Fruit fly (Drosophila melanogaster) whole organism, embryonic: Measurements from ENCODE around the gene Rbm13.

Experiments used
- B-H1 ChIP-seq: fragments of 200-800 bp; sonication (Bioruptor generic); IDR thresholded peaks from 3 replicates; pipeline ENCODE4 v1.3.6; 2022; ENCODE audit warnings: missing biosample characterization, missing genetic modification characterization
- Bteb2 ChIP-seq: fragments of 200-800 bp; sonication (Bioruptor generic); optimal IDR thresholded peaks from 2 replicates; lab custom pipeline; 2016; ENCODE audit warnings: missing biosample characterization, missing genetic modification characterization
- CG10267 ChIP-seq: fragments of 200-800 bp; sonication (Bioruptor generic); optimal IDR thresholded peaks from 2 replicates; lab custom pipeline; 2018; ENCODE audit warnings: missing biosample characterization, mild to moderate bottlenecking, missing genetic modification characterization, moderate library complexity
- CG13287 ChIP-seq: fragments of 200-800 bp; sonication (Bioruptor generic); IDR thresholded peaks from 2 replicates; pipeline ENCODE4 v1.3.6; 2022; ENCODE audit warnings: missing biosample characterization, missing genetic modification characterization; ENCODE audit not compliant: partially characterized antibody
- CG14667 ChIP-seq: fragments of 200-800 bp; sonication (Bioruptor generic); IDR thresholded peaks from 2 replicates; pipeline ENCODE4 v1.3.6; 2022; ENCODE audit warnings: missing biosample characterization, missing genetic modification characterization
- CG18262 ChIP-seq: fragments of 200-800 bp; optimal IDR thresholded peaks from 3 replicates; lab custom pipeline; 2019; ENCODE audit warnings: missing biosample characterization, mild to moderate bottlenecking, missing genetic modification characterization, moderate library complexity
- CG30020 ChIP-seq: fragments of 200-800 bp; optimal IDR thresholded peaks from 2 replicates; lab custom pipeline; 2019; ENCODE audit warnings: missing biosample characterization, mild to moderate bottlenecking, missing genetic modification characterization, moderate library complexity
- CG30403 ChIP-seq: fragments of 200-800 bp; sonication (Bioruptor generic); optimal IDR thresholded peaks from 3 replicates; lab custom pipeline; 2016; ENCODE audit warnings: missing biosample characterization, missing genetic modification characterization
- CG31224 ChIP-seq: fragments of 200-800 bp; sonication (Bioruptor generic); IDR thresholded peaks from 2 replicates; pipeline ENCODE4 v1.3.6; 2022; ENCODE audit warnings: missing biosample characterization, missing genetic modification characterization
- CG4707 ChIP-seq: fragments of 200-800 bp; sonication (Bioruptor generic); optimal IDR thresholded peaks from 2 replicates; lab custom pipeline; 2018; ENCODE audit warnings: missing biosample characterization, mild to moderate bottlenecking, missing genetic modification characterization, moderate library complexity
- CG6689 ChIP-seq: fragments of 200-800 bp; sonication (Bioruptor generic); IDR thresholded peaks from 2 replicates; pipeline ENCODE4 v1.3.6; 2022; ENCODE audit warnings: missing biosample characterization, missing genetic modification characterization
- CG8924 ChIP-seq: fragments of 200-800 bp; optimal IDR thresholded peaks from 3 replicates; lab custom pipeline; 2019; ENCODE audit warnings: missing biosample characterization, mild to moderate bottlenecking, missing genetic modification characterization, moderate library complexity
- CG9817 ChIP-seq: fragments of 200-800 bp; sonication (Bioruptor generic); optimal IDR thresholded peaks from 2 replicates; lab custom pipeline; 2018; ENCODE audit warnings: missing biosample characterization, mild to moderate bottlenecking, missing genetic modification characterization, moderate library complexity
- Fer1 ChIP-seq: fragments of 200-800 bp; sonication (Bioruptor generic); optimal IDR thresholded peaks from 2 replicates; lab custom pipeline; 2017; ENCODE audit warnings: missing biosample characterization, mild to moderate bottlenecking, missing genetic modification characterization
- GATAe ChIP-seq: fragments of 200-800 bp; sonication (Bioruptor generic); conservative IDR thresholded peaks from 2 replicates; pipeline ENCODE4 v1.3.6; 2022; ENCODE audit warnings: missing biosample characterization, missing genetic modification characterization
- HHEX ChIP-seq: fragments of 200-800 bp; sonication (Bioruptor generic); optimal IDR thresholded peaks from 3 replicates; lab custom pipeline; 2017; ENCODE audit warnings: missing biosample characterization, mild to moderate bottlenecking, missing genetic modification characterization, missing genetic modification reagents
- Meics ChIP-seq: fragments of 200-800 bp; sonication (Bioruptor generic); optimal IDR thresholded peaks from 2 replicates; lab custom pipeline; 2017; ENCODE audit warnings: missing biosample characterization, mild to moderate bottlenecking, missing genetic modification characterization
- Optix ChIP-seq: fragments of 200-800 bp; sonication (Bioruptor generic); IDR thresholded peaks from 3 replicates; pipeline ENCODE4 v1.3.6; 2022; ENCODE audit warnings: missing biosample characterization, missing genetic modification characterization
- Rfx ChIP-seq: fragments of 200-800 bp; sonication (Bioruptor generic); IDR thresholded peaks from 2 replicates; pipeline ENCODE4 v1.3.6; 2022; ENCODE audit warnings: missing biosample characterization, missing genetic modification characterization
- Six4 ChIP-seq: fragments of 200-800 bp; sonication (Bioruptor generic); optimal IDR thresholded peaks from 2 replicates; lab custom pipeline; 2016; ENCODE audit warnings: missing biosample characterization, missing genetic modification characterization
- YL-1 ChIP-seq: fragments of 200-800 bp; sonication (Bioruptor generic); optimal IDR thresholded peaks from 3 replicates; lab custom pipeline; 2017; ENCODE audit warnings: missing biosample characterization, mild to moderate bottlenecking, missing genetic modification characterization
- aop ChIP-seq: fragments of 200-800 bp; sonication (Bioruptor generic); IDR thresholded peaks from 2 replicates; pipeline ENCODE4 v1.3.6; 2022; ENCODE audit warnings: missing biosample characterization, missing genetic modification characterization
- ase ChIP-seq: fragments of 200-800 bp; sonication (Bioruptor generic); IDR thresholded peaks from 3 replicates; pipeline ENCODE4 v1.3.6; 2022; ENCODE audit warnings: missing biosample characterization, missing genetic modification characterization
- chinmo ChIP-seq: fragments of 200-800 bp; sonication (Bioruptor generic); IDR thresholded peaks from 4 replicates; pipeline ENCODE4 v1.3.6; 2022; ENCODE audit warnings: missing biosample characterization, missing genetic modification characterization; ENCODE audit not compliant: partially characterized antibody
- ci ChIP-seq: fragments of 200-800 bp; sonication (Bioruptor generic); IDR thresholded peaks from 3 replicates; pipeline ENCODE4 v1.3.6; 2022; ENCODE audit warnings: missing biosample characterization, missing genetic modification characterization
- dan ChIP-seq: fragments of 200-800 bp; sonication (Bioruptor generic); IDR thresholded peaks from 2 replicates; pipeline ENCODE4 v1.3.6; 2022; ENCODE audit warnings: missing biosample characterization, missing genetic modification characterization
- dm ChIP-seq: fragments of 200-800 bp; sonication (Bioruptor generic); optimal IDR thresholded peaks from 3 replicates; lab custom pipeline; 2016; ENCODE audit warnings: missing biosample characterization, missing genetic modification characterization
- dysf ChIP-seq: fragments of 200-800 bp; sonication (Bioruptor generic); IDR thresholded peaks from 3 replicates; pipeline ENCODE4 v1.3.6; 2022; ENCODE audit warnings: missing biosample characterization, missing genetic modification characterization
- gcm ChIP-seq: fragments of 200-800 bp; sonication (Bioruptor generic); optimal IDR thresholded peaks from 2 replicates; lab custom pipeline; 2019; ENCODE audit warnings: missing biosample characterization, mild to moderate bottlenecking, missing genetic modification characterization, moderate library complexity
- grau ChIP-seq: fragments of 200-800 bp; optimal IDR thresholded peaks from 3 replicates; lab custom pipeline; 2019; ENCODE audit warnings: missing biosample characterization, mild to moderate bottlenecking, missing genetic modification characterization, moderate library complexity
- hb ChIP-seq: fragments of 200-800 bp; sonication (Bioruptor generic); IDR thresholded peaks from 3 replicates; pipeline ENCODE4 v1.3.6; 2022; ENCODE audit warnings: missing biosample characterization, missing genetic modification characterization; ENCODE audit not compliant: partially characterized antibody
- kni ChIP-seq: fragments of 200-800 bp; sonication (Bioruptor generic); optimal IDR thresholded peaks from 3 replicates; lab custom pipeline; 2017; ENCODE audit warnings: mild to moderate bottlenecking, missing biosample characterization, missing genetic modification reagents, missing genetic modification characterization
- lab ChIP-seq: fragments of 200-800 bp; sonication (Bioruptor generic); optimal IDR thresholded peaks from 3 replicates; lab custom pipeline; 2017; ENCODE audit warnings: missing biosample characterization, missing genetic modification characterization, mild to moderate bottlenecking, moderate library complexity, missing genetic modification reagents
- lbe ChIP-seq: fragments of 200-800 bp; sonication (Bioruptor generic); optimal IDR thresholded peaks from 2 replicates; lab custom pipeline; 2016; ENCODE audit warnings: missing biosample characterization, mild to moderate bottlenecking, missing genetic modification characterization
- lov ChIP-seq, 2 experiments: fragments of 200-800 bp in 1 of 2; fragments of >200 bp in 1 of 2; sonication (Bioruptor generic) in 1 of 2; IDR thresholded peaks in 1 of 2; optimal IDR thresholded peaks in 1 of 2; 2 replicates in 1 of 2; 3 replicates in 1 of 2; pipeline versions ENCODE4 v1.3.6 to Lab custom; 2017 to 2022; ENCODE audit warnings: missing biosample characterization in 1 of 2, missing genetic modification characterization in 1 of 2
- mirr ChIP-seq: fragments of 200-800 bp; sonication (Bioruptor generic); optimal IDR thresholded peaks from 3 replicates; lab custom pipeline; 2018; ENCODE audit warnings: missing biosample characterization, mild to moderate bottlenecking, missing genetic modification characterization
- pan ChIP-seq, 4 experiments: fragments of >200 bp in 3 of 4; fragments of 200-800 bp in 1 of 4; sonication (Bioruptor generic) in 1 of 4; optimal IDR thresholded peaks in 3 of 4; IDR thresholded peaks in 1 of 4; 2 replicates each; pipeline versions ENCODE4 v1.3.6 to Lab custom; 2017 to 2022; ENCODE audit warnings: missing biosample characterization in 2 of 4, missing genetic modification characterization in 2 of 4, mixed read lengths in 1 of 4
- pb ChIP-seq: fragments of 200-800 bp; sonication (Bioruptor generic); optimal IDR thresholded peaks from 3 replicates; lab custom pipeline; 2016; ENCODE audit warnings: missing biosample characterization, missing genetic modification characterization
- pum ChIP-seq: fragments of 200-800 bp; sonication (Bioruptor generic); optimal IDR thresholded peaks from 2 replicates; lab custom pipeline; 2016; ENCODE audit warnings: missing biosample characterization, missing genetic modification characterization
- scrt ChIP-seq: fragments of 200-800 bp; sonication (Bioruptor generic); optimal IDR thresholded peaks from 2 replicates; lab custom pipeline; 2018; ENCODE audit warnings: missing biosample characterization, mild to moderate bottlenecking, missing genetic modification characterization, moderate library complexity
- seq ChIP-seq: fragments of 200-800 bp; sonication (Bioruptor generic); IDR thresholded peaks from 2 replicates; pipeline ENCODE4 v1.3.6; 2022; ENCODE audit warnings: missing biosample characterization, missing genetic modification characterization
- slp2 ChIP-seq: fragments of 200-800 bp; sonication (Bioruptor generic); optimal IDR thresholded peaks from 2 replicates; lab custom pipeline; 2016; ENCODE audit warnings: missing biosample characterization, missing genetic modification characterization
- sr ChIP-seq: fragments of 200-800 bp; sonication (Bioruptor generic); IDR thresholded peaks from 3 replicates; pipeline ENCODE4 v1.3.6; 2022; ENCODE audit warnings: missing biosample characterization, missing genetic modification characterization
- vnd ChIP-seq: fragments of 200-800 bp; sonication (Bioruptor generic); IDR thresholded peaks from 3 replicates; pipeline ENCODE4 v1.3.6; 2022; ENCODE audit warnings: missing biosample characterization, missing genetic modification characterization; ENCODE audit not compliant: partially characterized antibody
- zen2 ChIP-seq: fragments of 200-800 bp; sonication (Bioruptor generic); IDR thresholded peaks from 3 replicates; pipeline ENCODE4 v1.3.6; 2022; ENCODE audit warnings: missing biosample characterization, missing genetic modification characterization; ENCODE audit not compliant: partially characterized antibody

Rbm13 gene

dm6 chrX:8878967-8879554, 22.4 kb upstream of the Rbm13 start (continued):
- TF ChIP-seq zen2 (GFP tag; lab: Robert Waterston, UW) (no peak), pan (optimal IDR thresholded peaks at IDR 0.05; lab: Kevin White, UChicago) (no peak), pan (GFP tag; optimal IDR thresholded peaks at IDR 0.05 in 1 of 2, IDR thresholded peaks at IDR 0.05 in 1 of 2) (peak in 1 of 2 experiments; percentile 91), CG18262 (tag; lab: Kevin White, UChicago) (peak; percentile 87), slp2 (no peak), CG13287 (GFP tag; lab: Robert Waterston, UW) (no peak), YL-1 (no peak), Bteb2 (GFP tag; lab: Kevin White, UChicago) (no peak), GATAe (peak; percentile 39; the same call in 1 of the 2 replicates), hb (GFP tag; lab: Robert Waterston, UW) (no peak), lbe (no peak), sr (GFP tag; lab: Robert Waterston, UW) (0 out of 3 replicates have a peak, but pooled peaks have one; percentile 49), scrt (GFP tag; lab: Kevin White, UChicago) (peak; percentile 74), grau (tag; lab: Kevin White, UChicago) (peak; percentile 85), lab (peak; percentile 91), Six4 (peak; percentile 69), HHEX (peak; percentile 82), CG9817 (tag; lab: Kevin White, UChicago) (peak; percentile 73), B-H1 (peak; percentile 87), CG8924 (tag; lab: Kevin White, UChicago) (peak; percentile 88), dysf (peak; percentile 90), dm (GFP tag; lab: Kevin White, UChicago) (no peak), CG4707 (peak; percentile 67), Meics (GFP tag; lab: Kevin White, UChicago) (peak; percentile 78), seq (GFP tag; lab: Robert Waterston, UW) (peak; percentile 88), Rfx (GFP tag; lab: Robert Waterston, UW) (peak; percentile 89), CG10267 (peak; percentile 83), CG30020 (peak; percentile 26), ci (GFP tag; lab: Robert Waterston, UW) (peak; percentile 94), CG6689 (peak; percentile 88), Optix (GFP tag; lab: Robert Waterston, UW) (peak; percentile 87), ase (peak; percentile 85), pb (GFP tag; lab: Kevin White, UChicago) (no peak), kni (GFP tag; lab: Kevin White, UChicago) (no peak), CG14667 (peak; percentile 82), chinmo (GFP tag; lab: Robert Waterston, UW) (0 out of 4 replicates have a peak, but pooled peaks have one; percentile 41), lov (optimal IDR thresholded peaks at IDR 0.05; lab: Kevin White, UChicago) (no peak), lov (GFP tag; IDR thresholded peaks at IDR 0.05; lab: Robert Waterston, UW) (peak; percentile 49; the same call in 1 of the 3 replicates), gcm (GFP tag; lab: Kevin White, UChicago) (peak; percentile 79), CG30403 (GFP tag; lab: Kevin White, UChicago) (peak; percentile 66), dan (no peak), CG31224 (GFP tag; lab: Robert Waterston, UW) (peak; percentile 78), Fer1 (GFP tag; lab: Kevin White, UChicago) (peak; percentile 86), aop (peak; percentile 39; the same call in 1 of the 2 replicates), mirr (GFP tag; lab: Kevin White, UChicago) (peak; percentile 19), vnd (GFP tag; lab: Robert Waterston, UW) (no peak), pum (GFP tag; lab: Kevin White, UChicago) (no peak)
